Worm (Caenorhabditis elegans): Measurements from ENCODE around the gene rbm-26.

DNA sequence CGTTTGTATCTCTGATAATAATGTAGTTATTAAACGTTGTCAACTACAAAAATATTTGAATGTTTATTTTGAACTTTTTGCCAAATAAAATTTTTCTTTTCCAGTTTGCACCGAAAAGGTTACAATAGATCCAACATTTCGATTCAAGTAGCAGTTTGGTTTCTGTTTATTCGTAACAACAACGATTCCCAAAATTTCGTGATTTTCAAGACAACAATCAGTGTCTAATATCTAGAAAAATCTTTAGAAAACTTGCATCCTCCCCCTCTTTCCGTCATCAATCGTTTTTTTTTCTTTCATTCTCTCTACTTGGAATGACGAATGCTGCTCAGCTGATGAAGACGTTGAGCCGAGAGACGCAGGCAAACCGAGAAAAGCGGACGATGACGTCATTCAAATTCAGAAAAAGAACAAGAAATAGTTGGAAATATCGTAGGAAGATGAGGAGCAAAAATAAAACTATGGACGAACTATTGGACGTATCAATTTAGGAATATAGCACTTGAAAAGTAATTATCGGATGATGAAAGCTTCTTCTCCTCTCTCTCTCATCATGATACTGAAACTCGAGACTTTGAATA is 47.3 kb downstream of the rbm-26 start:
- no peak for TF ChIP-seq ceh-13 (GFP tag; optimal IDR thresholded peaks at IDR 0.05)
- TF ChIP-seq ama-1 (optimal IDR thresholded peaks at IDR 0.05), result no peak
- TF ChIP-seq aly-1 (tag; optimal IDR thresholded peaks at IDR 0.05), result no peak
- no peak for TF ChIP-seq tra-4 (tag; optimal IDR thresholded peaks at IDR 0.05)
- TF ChIP-seq ets-7 (tag; optimal IDR thresholded peaks at IDR 0.05), result no peak
- no peak for TF ChIP-seq tbx-11 (GFP tag; IDR thresholded peaks at IDR 0.05)
- no peak for TF ChIP-seq pes-1 (GFP tag; IDR thresholded peaks at IDR 0.05)
- no peak for TF ChIP-seq hmbx-1 (tag; optimal IDR thresholded peaks at IDR 0.05)
